Fruit fly (Drosophila melanogaster) whole organism, embryonic: ENCODE measurements around the gene Rtca.

ENCODE experiments used
- BEAF-32 ChIP-seq: fragments of 200-800 bp; sonication (Bioruptor generic); optimal IDR thresholded peaks from 3 replicates; lab custom pipeline; 2017; ENCODE audit warnings: missing biosample characterization, missing genetic modification characterization, mild to moderate bottlenecking, moderate library complexity, missing genetic modification reagents
- C15 ChIP-seq: fragments of 200-800 bp; sonication (Bioruptor generic); IDR thresholded peaks from 3 replicates; pipeline ENCODE4 v1.3.6; 2022; ENCODE audit warnings: missing biosample characterization, missing genetic modification characterization
- CG10274 ChIP-seq: fragments of 200-800 bp; sonication (Bioruptor generic); optimal IDR thresholded peaks from 3 replicates; lab custom pipeline; 2017; ENCODE audit warnings: missing biosample characterization, mild to moderate bottlenecking, missing genetic modification characterization
- CG10431 ChIP-seq: fragments of 200-800 bp; sonication (Bioruptor generic); optimal IDR thresholded peaks from 3 replicates; lab custom pipeline; 2018; ENCODE audit warnings: missing biosample characterization, mild to moderate bottlenecking, missing genetic modification characterization
- CG11093 ChIP-seq: fragments of 200-800 bp; sonication (Bioruptor generic); IDR thresholded peaks from 3 replicates; pipeline ENCODE4 v1.3.6; 2022; ENCODE audit warnings: missing biosample characterization, missing genetic modification characterization
- CG11398 ChIP-seq: fragments of 200-800 bp; sonication (Bioruptor generic); optimal IDR thresholded peaks from 2 replicates; lab custom pipeline; 2016; ENCODE audit warnings: missing biosample characterization, missing genetic modification characterization
- CG11504 ChIP-seq: fragments of 200-800 bp; sonication (Bioruptor generic); optimal IDR thresholded peaks from 3 replicates; lab custom pipeline; 2019; ENCODE audit warnings: missing biosample characterization, mild to moderate bottlenecking, missing genetic modification characterization, moderate library complexity
- CG12299 ChIP-seq: fragments of 200-800 bp; sonication (Bioruptor generic); optimal IDR thresholded peaks from 2 replicates; lab custom pipeline; 2018; ENCODE audit warnings: missing biosample characterization, mild to moderate bottlenecking, missing genetic modification characterization
- CG12769 ChIP-seq: fragments of 200-800 bp; sonication (Bioruptor generic); optimal IDR thresholded peaks from 2 replicates; lab custom pipeline; 2019; ENCODE audit warnings: missing biosample characterization, mild to moderate bottlenecking, missing genetic modification characterization, moderate library complexity
- CG12942 ChIP-seq: fragments of 200-800 bp; sonication (Bioruptor generic); optimal IDR thresholded peaks from 3 replicates; lab custom pipeline; 2016; ENCODE audit warnings: missing biosample characterization, missing genetic modification characterization
- CG1529 ChIP-seq: fragments of 200-800 bp; sonication (Bioruptor generic); optimal IDR thresholded peaks from 3 replicates; lab custom pipeline; 2018; ENCODE audit warnings: missing biosample characterization, missing genetic modification characterization
- CG1647 ChIP-seq: fragments of 200-800 bp; sonication (Bioruptor generic); optimal IDR thresholded peaks from 3 replicates; lab custom pipeline; 2016; ENCODE audit warnings: missing biosample characterization, missing genetic modification characterization
- CG17359 ChIP-seq: fragments of 200-800 bp; sonication (Bioruptor generic); optimal IDR thresholded peaks from 3 replicates; lab custom pipeline; 2018; ENCODE audit warnings: missing biosample characterization, mild to moderate bottlenecking, missing genetic modification characterization, moderate library complexity
- CG17568 ChIP-seq: fragments of 200-800 bp; sonication (Bioruptor generic); optimal IDR thresholded peaks from 2 replicates; lab custom pipeline; 2018; ENCODE audit warnings: missing biosample characterization, mild to moderate bottlenecking, missing genetic modification characterization, moderate library complexity
- CG18619 ChIP-seq: fragments of 200-800 bp; sonication (Bioruptor generic); optimal IDR thresholded peaks from 3 replicates; lab custom pipeline; 2017; ENCODE audit warnings: missing biosample characterization, mild to moderate bottlenecking, missing genetic modification characterization
- CG2202 ChIP-seq: fragments of 200-800 bp; sonication (Bioruptor generic); optimal IDR thresholded peaks from 2 replicates; lab custom pipeline; 2018; ENCODE audit warnings: missing biosample characterization, mild to moderate bottlenecking, missing genetic modification characterization
- CG2875 ChIP-seq: fragments of 200-800 bp; sonication (Bioruptor generic); optimal IDR thresholded peaks from 2 replicates; lab custom pipeline; 2017; ENCODE audit warnings: missing biosample characterization, mild to moderate bottlenecking, missing genetic modification characterization, missing genetic modification reagents
- CG31388 ChIP-seq: fragments of 200-800 bp; sonication (Bioruptor generic); optimal IDR thresholded peaks from 2 replicates; lab custom pipeline; 2016; ENCODE audit warnings: missing biosample characterization, missing genetic modification characterization
- CG32532 ChIP-seq: fragments of 200-800 bp; sonication (Bioruptor generic); IDR thresholded peaks from 2 replicates; pipeline ENCODE4 v1.3.6; 2022; ENCODE audit warnings: missing biosample characterization, missing genetic modification characterization
- CG3838 ChIP-seq: fragments of 200-800 bp; sonication (Bioruptor generic); optimal IDR thresholded peaks from 3 replicates; lab custom pipeline; 2016; ENCODE audit warnings: missing biosample characterization, missing genetic modification characterization
- CG7963 ChIP-seq: fragments of 200-800 bp; sonication (Bioruptor generic); IDR thresholded peaks from 3 replicates; pipeline ENCODE4 v1.3.6; 2022; ENCODE audit warnings: missing biosample characterization, missing genetic modification characterization; ENCODE audit not compliant: partially characterized antibody
- CG9437 ChIP-seq: fragments of 200-800 bp; sonication (Bioruptor generic); optimal IDR thresholded peaks from 2 replicates; lab custom pipeline; 2018; ENCODE audit warnings: missing biosample characterization, mild to moderate bottlenecking, missing genetic modification characterization
- Dad ChIP-seq: fragments of 200-800 bp; sonication (Bioruptor generic); optimal IDR thresholded peaks from 3 replicates; lab custom pipeline; 2016; ENCODE audit warnings: missing biosample characterization, missing genetic modification characterization
- Deaf1 ChIP-seq: fragments of 200-800 bp; optimal IDR thresholded peaks from 3 replicates; lab custom pipeline; 2019; ENCODE audit warnings: missing biosample characterization, mild to moderate bottlenecking, missing genetic modification characterization, moderate library complexity
- Ets65A ChIP-seq: fragments of 200-800 bp; sonication (Bioruptor generic); peaks from one replicate; lab custom pipeline; 2016; ENCODE audit warnings: missing biosample characterization, missing genetic modification characterization
- Gug ChIP-seq: fragments of 200-800 bp; sonication (Bioruptor generic); IDR thresholded peaks from 4 replicates; pipeline ENCODE4 v1.3.6; 2022; ENCODE audit warnings: missing biosample characterization, missing genetic modification characterization
- HLH4C ChIP-seq: fragments of 200-800 bp; sonication (Bioruptor generic); IDR thresholded peaks from 3 replicates; pipeline ENCODE4 v1.3.6; 2022; ENCODE audit warnings: missing biosample characterization, missing genetic modification characterization; ENCODE audit not compliant: partially characterized antibody
- Hey ChIP-seq: fragments of 200-800 bp; sonication (Bioruptor generic); optimal IDR thresholded peaks from 3 replicates; lab custom pipeline; 2018; ENCODE audit warnings: missing biosample characterization, mild to moderate bottlenecking, missing genetic modification characterization
- Lhr ChIP-seq: fragments of 200-800 bp; sonication (Bioruptor generic); optimal IDR thresholded peaks from 3 replicates; lab custom pipeline; 2017; ENCODE audit warnings: mild to moderate bottlenecking, missing biosample characterization, missing genetic modification reagents, missing genetic modification characterization
- Lpt ChIP-seq: fragments of >200 bp; optimal IDR thresholded peaks from 2 replicates; lab custom pipeline; 2018; ENCODE audit warnings: missing biosample characterization, missing genetic modification characterization
- Oli ChIP-seq: fragments of 200-800 bp; sonication (Bioruptor generic); optimal IDR thresholded peaks from 2 replicates; lab custom pipeline; 2018; ENCODE audit warnings: missing biosample characterization, mild to moderate bottlenecking, missing genetic modification characterization, moderate library complexity
- Rx ChIP-seq: fragments of 200-800 bp; sonication (Bioruptor generic); IDR thresholded peaks from 2 replicates; pipeline ENCODE4 v1.3.6; 2022; ENCODE audit warnings: missing biosample characterization, missing genetic modification characterization
- Six4 ChIP-seq: fragments of 200-800 bp; sonication (Bioruptor generic); optimal IDR thresholded peaks from 2 replicates; lab custom pipeline; 2016; ENCODE audit warnings: missing biosample characterization, missing genetic modification characterization
- Ssrp ChIP-seq: fragments of 200-800 bp; sonication (Bioruptor generic); optimal IDR thresholded peaks from 2 replicates; lab custom pipeline; 2018; ENCODE audit warnings: missing biosample characterization, mild to moderate bottlenecking, missing genetic modification characterization, moderate library complexity
- YL-1 ChIP-seq: fragments of 200-800 bp; sonication (Bioruptor generic); optimal IDR thresholded peaks from 3 replicates; lab custom pipeline; 2017; ENCODE audit warnings: missing biosample characterization, mild to moderate bottlenecking, missing genetic modification characterization
- abd-A ChIP-seq: fragments of 200-800 bp; sonication (Bioruptor generic); optimal IDR thresholded peaks from 3 replicates; lab custom pipeline; 2019; ENCODE audit warnings: missing biosample characterization, mild to moderate bottlenecking, missing genetic modification characterization, moderate library complexity
- cas ChIP-seq: fragments of 200-800 bp; sonication (Bioruptor generic); IDR thresholded peaks from 2 replicates; pipeline ENCODE4 v1.3.6; 2022; ENCODE audit warnings: missing biosample characterization, missing genetic modification characterization
- cato ChIP-seq: fragments of 200-800 bp; sonication (Bioruptor generic); optimal IDR thresholded peaks from 2 replicates; lab custom pipeline; 2016; ENCODE audit warnings: missing biosample characterization, missing genetic modification characterization, borderline replicate concordance
- croc ChIP-seq: fragments of 200-800 bp; sonication (Bioruptor generic); conservative IDR thresholded peaks from 3 replicates; pipeline ENCODE4 v1.3.6; 2022; ENCODE audit warnings: missing biosample characterization, missing genetic modification characterization
- dm ChIP-seq: fragments of 200-800 bp; sonication (Bioruptor generic); optimal IDR thresholded peaks from 3 replicates; lab custom pipeline; 2016; ENCODE audit warnings: missing biosample characterization, missing genetic modification characterization
- fd64A ChIP-seq: fragments of 200-800 bp; sonication (Bioruptor generic); optimal IDR thresholded peaks from 3 replicates; lab custom pipeline; 2018; ENCODE audit warnings: missing biosample characterization, mild to moderate bottlenecking, missing genetic modification characterization
- gcm2 ChIP-seq: fragments of 200-800 bp; sonication (Bioruptor generic); optimal IDR thresholded peaks from 2 replicates; lab custom pipeline; 2016; ENCODE audit warnings: missing biosample characterization, missing genetic modification characterization
- grau ChIP-seq: fragments of 200-800 bp; optimal IDR thresholded peaks from 3 replicates; lab custom pipeline; 2019; ENCODE audit warnings: missing biosample characterization, mild to moderate bottlenecking, missing genetic modification characterization, moderate library complexity
- gsb ChIP-seq: fragments of 200-800 bp; sonication (Bioruptor generic); IDR thresholded peaks from 2 replicates; pipeline ENCODE4 v1.3.6; 2022; ENCODE audit warnings: missing biosample characterization, missing genetic modification characterization
- kah ChIP-seq: fragments of 200-800 bp; sonication (Bioruptor generic); optimal IDR thresholded peaks from 2 replicates; lab custom pipeline; 2018; ENCODE audit warnings: missing biosample characterization, mild to moderate bottlenecking, missing genetic modification characterization
- klu ChIP-seq: fragments of 200-800 bp; sonication (Bioruptor generic); IDR thresholded peaks from 2 replicates; pipeline ENCODE4 v1.3.6; 2022; ENCODE audit warnings: missing biosample characterization, missing genetic modification characterization
- nau ChIP-seq: fragments of 200-800 bp; sonication (Bioruptor generic); optimal IDR thresholded peaks from 3 replicates; lab custom pipeline; 2017; ENCODE audit warnings: missing biosample characterization, mild to moderate bottlenecking, missing genetic modification characterization, missing genetic modification reagents
- onecut ChIP-seq: fragments of 200-800 bp; sonication (Bioruptor generic); IDR thresholded peaks from 2 replicates; pipeline ENCODE4 v1.3.6; 2022; ENCODE audit warnings: missing biosample characterization, missing genetic modification characterization
- p53 ChIP-seq: fragments of 200-800 bp; sonication (Bioruptor generic); optimal IDR thresholded peaks from 2 replicates; lab custom pipeline; 2016; ENCODE audit warnings: missing biosample characterization, missing genetic modification characterization
- trem ChIP-seq: fragments of 200-800 bp; optimal IDR thresholded peaks from 3 replicates; lab custom pipeline; 2019; ENCODE audit warnings: missing biosample characterization, mild to moderate bottlenecking, missing genetic modification characterization, moderate library complexity
- twi ChIP-seq: fragments of 200-800 bp; optimal IDR thresholded peaks from 2 replicates; lab custom pipeline; 2019; ENCODE audit warnings: missing biosample characterization, mild to moderate bottlenecking, missing genetic modification characterization, moderate library complexity
- unc-4 ChIP-seq: fragments of 200-800 bp; sonication (Bioruptor generic); IDR thresholded peaks from 2 replicates; pipeline ENCODE4 v1.3.6; 2022; ENCODE audit warnings: missing biosample characterization, missing genetic modification characterization; ENCODE audit not compliant: partially characterized antibody
- zen2 ChIP-seq: fragments of 200-800 bp; sonication (Bioruptor generic); IDR thresholded peaks from 3 replicates; pipeline ENCODE4 v1.3.6; 2022; ENCODE audit warnings: missing biosample characterization, missing genetic modification characterization; ENCODE audit not compliant: partially characterized antibody

The Rtca gene

DNA sequence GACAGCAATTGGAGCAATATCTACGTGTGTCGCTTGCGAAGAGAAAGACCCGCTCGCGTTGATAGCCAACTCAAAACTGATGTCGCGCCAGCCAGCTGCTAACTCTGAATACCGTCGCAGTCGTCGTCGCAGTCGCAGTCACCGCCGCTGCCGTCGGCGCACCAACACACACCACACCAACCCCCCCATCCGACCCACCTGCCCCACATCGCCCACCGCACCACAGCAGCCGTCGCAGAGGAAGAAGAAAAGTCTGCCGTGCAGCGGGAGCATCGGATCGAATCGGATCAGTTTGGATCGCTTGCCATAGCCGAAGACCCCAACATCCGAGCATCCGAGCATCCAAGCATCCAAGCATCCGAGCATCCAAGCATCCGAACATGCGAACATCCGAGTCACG is 35.8 kb upstream of the Rtca start (continued):
- TF ChIP-seq Hey (tag; lab: Kevin White, UChicago): no peak
- TF ChIP-seq CG31388 (GFP tag; lab: Kevin White, UChicago): no peak
- no peak for TF ChIP-seq CG1529 (GFP tag; lab: Kevin White, UChicago)
- no peak for TF ChIP-seq Gug (GFP tag; lab: Robert Waterston, UW)
- no peak for TF ChIP-seq C15 (GFP tag; lab: Robert Waterston, UW)
- TF ChIP-seq CG11398: no peak
- TF ChIP-seq CG1647 (GFP tag; lab: Kevin White, UChicago): no peak
- TF ChIP-seq CG18619 (GFP tag; lab: Kevin White, UChicago): no peak
- no peak for TF ChIP-seq CG9437
- TF ChIP-seq CG7963 (GFP tag; lab: Robert Waterston, UW): no peak
- no peak for TF ChIP-seq fd64A (GFP tag; lab: Kevin White, UChicago)
- peak; percentile 13 for TF ChIP-seq CG2875 (GFP tag; lab: Kevin White, UChicago)
- no peak for TF ChIP-seq CG12942
- no peak for TF ChIP-seq Six4
- no peak for TF ChIP-seq dm
- no peak for TF ChIP-seq unc-4
- TF ChIP-seq cas (GFP tag; lab: Robert Waterston, UW): no peak
- TF ChIP-seq croc: no peak
- no peak for TF ChIP-seq Lhr
- no peak for TF ChIP-seq CG3838 (GFP tag; lab: Kevin White, UChicago)
- TF ChIP-seq nau (GFP tag; lab: Kevin White, UChicago): no peak
- no peak for TF ChIP-seq CG11504 (tag; lab: Kevin White, UChicago)
- no peak for TF ChIP-seq twi
- no peak for TF ChIP-seq CG32532
- TF ChIP-seq CG12299 (tag; lab: Kevin White, UChicago): no peak
- TF ChIP-seq kah: no peak
- 0 out of 3 replicates have a peak, but pooled peaks have one; percentile 18 for TF ChIP-seq HLH4C (GFP tag; lab: Robert Waterston, UW)
- TF ChIP-seq Ssrp (tag; lab: Kevin White, UChicago): no peak
- no peak for TF ChIP-seq klu (GFP tag; lab: Robert Waterston, UW)
- no peak for TF ChIP-seq CG2202 (tag; lab: Kevin White, UChicago)
- 0 out of 3 replicates have a peak, but pooled peaks have one; percentile 23 for TF ChIP-seq zen2 (GFP tag; lab: Robert Waterston, UW)
- TF ChIP-seq p53 (GFP tag; lab: Kevin White, UChicago): no peak
- TF ChIP-seq grau: no peak
- no peak for TF ChIP-seq Dad (GFP tag; lab: Kevin White, UChicago)
- no peak for TF ChIP-seq Rx (GFP tag; lab: Robert Waterston, UW)
- TF ChIP-seq CG12769 (tag; lab: Kevin White, UChicago): peak; percentile 92
- TF ChIP-seq gsb: no peak
- TF ChIP-seq CG10274 (GFP tag; lab: Kevin White, UChicago): no peak
- TF ChIP-seq Ets65A (GFP tag; lab: Kevin White, UChicago): no peak
- TF ChIP-seq, all 482 proteins: peak for 38

DNA sequence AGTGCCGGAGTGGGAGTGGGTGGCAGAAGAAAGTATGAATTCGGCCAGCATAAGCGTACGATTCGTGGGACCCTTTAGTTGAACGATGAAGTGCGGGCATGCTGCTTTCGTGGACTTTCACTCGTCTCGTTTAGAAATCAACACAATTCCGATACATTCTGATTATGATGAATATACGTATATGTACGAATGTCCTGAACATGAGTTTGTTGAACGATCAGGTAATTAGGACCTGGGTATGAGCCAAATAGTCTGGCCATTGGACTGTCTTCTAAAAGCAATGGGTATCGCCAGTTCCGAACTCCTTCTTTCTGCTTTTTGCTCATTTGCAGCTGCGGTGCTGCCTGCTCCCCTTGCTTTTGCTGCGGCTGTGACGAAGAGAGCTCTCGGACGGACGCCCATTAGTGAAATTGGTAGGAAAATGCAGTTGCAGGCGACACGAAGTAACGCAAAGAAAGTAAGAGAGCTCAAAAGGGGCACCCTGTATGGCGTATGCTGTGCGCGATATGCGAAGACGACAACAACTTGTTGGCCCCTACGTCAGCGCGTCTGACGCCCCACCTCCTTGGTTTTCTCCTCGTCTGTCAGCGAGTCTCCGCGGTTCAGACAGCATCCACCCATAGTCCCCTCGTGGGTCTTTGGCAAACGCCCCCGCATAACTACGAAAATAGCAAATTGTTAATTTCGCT is 35.3 kb upstream of the Rtca start:
- no peak for TF ChIP-seq CG10431 (GFP tag; lab: Kevin White, UChicago)
- no peak for TF ChIP-seq onecut (GFP tag; lab: Robert Waterston, UW)
- no peak for TF ChIP-seq CG11093
- no peak for TF ChIP-seq gcm2
- TF ChIP-seq BEAF-32 (GFP tag; lab: Kevin White, UChicago): no peak
- TF ChIP-seq abd-A (tag; lab: Kevin White, UChicago): no peak
- TF ChIP-seq CG17568 (GFP tag; lab: Kevin White, UChicago): no peak
- no peak for TF ChIP-seq cato
- TF ChIP-seq CG17359 (tag; lab: Kevin White, UChicago): peak; percentile 17
- no peak for TF ChIP-seq Lpt
- TF ChIP-seq Oli (tag; lab: Kevin White, UChicago): no peak
- TF ChIP-seq Deaf1 (tag; lab: Kevin White, UChicago): no peak
- no peak for TF ChIP-seq YL-1
- TF ChIP-seq trem (tag; lab: Kevin White, UChicago): no peak
